Fruit fly (Drosophila melanogaster): ENCODE measurements around the gene Dad.

Gene Dad

dm6 chr3R:17087977-17088618 lies 34.3 kb downstream of the Dad start, which contains the start of gene cal1:
TSS of gene cal1 (plus strand) at chr3R:17088280.
- TF ChIP-seq tna (GFP tag; IDR thresholded peaks at IDR 0.05; ENCODE audit: partially characterized antibody) (no peak), ase (GFP tag; IDR thresholded peaks at IDR 0.05) (no peak), CG32532 (GFP tag; IDR thresholded peaks at IDR 0.05) (no peak), nmo (GFP tag; optimal IDR thresholded peaks at IDR 0.05) (peak; percentile 49), stwl (tag; optimal IDR thresholded peaks at IDR 0.05) (peak; percentile 40), Mrtf (GFP tag; IDR thresholded peaks at IDR 0.05) (no peak), CG15514 (GFP tag; optimal IDR thresholded peaks at IDR 0.05) (peak; percentile 64), gt (GFP tag; IDR thresholded peaks at IDR 0.05) (no peak), Abd-B (GFP tag; optimal IDR thresholded peaks at IDR 0.05) (peak; percentile 33), knrl (GFP tag; IDR thresholded peaks at IDR 0.05; ENCODE audit: partially characterized antibody) (peak; percentile 52; the same call in 2 of the 3 replicates), al (GFP tag; IDR thresholded peaks at IDR 0.05) (no peak), CG5180 (GFP tag; optimal IDR thresholded peaks at IDR 0.05) (no peak), CG10431 (GFP tag; optimal IDR thresholded peaks at IDR 0.05) (no peak), CG2875 (GFP tag; optimal IDR thresholded peaks at IDR 0.05) (no peak), CG10462 (GFP tag; optimal IDR thresholded peaks at IDR 0.05) (no peak), CG2202 (tag; optimal IDR thresholded peaks at IDR 0.05) (no peak), amos (GFP tag; IDR thresholded peaks at IDR 0.05; ENCODE audit: partially characterized antibody) (0 out of 2 replicates have a peak, but pooled peaks have one; percentile 26), CG17802 (tag; optimal IDR thresholded peaks at IDR 0.05) (no peak), da (GFP tag; optimal IDR thresholded peaks at IDR 0.05) (no peak), CG9215 (GFP tag; IDR thresholded peaks at IDR 0.05) (no peak), Dip2 (GFP tag; IDR thresholded peaks at IDR 0.05) (no peak), CG17186 (GFP tag; optimal IDR thresholded peaks at IDR 0.05) (peak; percentile 11), CG10267 (tag; optimal IDR thresholded peaks at IDR 0.05) (peak; percentile 64), CoRest (tag; optimal IDR thresholded peaks at IDR 0.05) (peak; percentile 38), CG10209 (GFP tag; optimal IDR thresholded peaks at IDR 0.05) (no peak), CG11695 (GFP tag; IDR thresholded peaks at IDR 0.05) (no peak), E2f2 (GFP tag; IDR thresholded peaks at IDR 0.05) (peak; percentile 97), CG9797 (GFP tag; optimal IDR thresholded peaks at IDR 0.05) (peak; percentile 77), CG6272 (GFP tag; IDR thresholded peaks at IDR 0.05) (no peak), YL-1 (GFP tag; optimal IDR thresholded peaks at IDR 0.05) (peak; percentile 73), pzg (GFP tag; optimal IDR thresholded peaks at IDR 0.05) (peak; percentile 60), CG8924 (tag; optimal IDR thresholded peaks at IDR 0.05) (peak; percentile 19), PHDP (tag; optimal IDR thresholded peaks at IDR 0.05) (no peak), sens (GFP tag) (peak; percentile 58), pnt (GFP tag; optimal IDR thresholded peaks at IDR 0.05) (no peak), crp (GFP tag; optimal IDR thresholded peaks at IDR 0.05) (peak in 1 of 2 experiments; percentile 11), ro (GFP tag; IDR thresholded peaks at IDR 0.05) (no peak), Ets97D (GFP tag; optimal IDR thresholded peaks at IDR 0.05) (peak; percentile 15), odd (GFP tag; optimal IDR thresholded peaks at IDR 0.05) (no peak), CG12391 (tag; optimal IDR thresholded peaks at IDR 0.05) (peak; percentile 28), phol (tag; optimal IDR thresholded peaks at IDR 0.05) (peak; percentile 95), Sox102F (GFP tag; optimal IDR thresholded peaks at IDR 0.05) (no peak), Rx (GFP tag; IDR thresholded peaks at IDR 0.05) (no peak), tll (GFP tag; optimal IDR thresholded peaks at IDR 0.05) (peak in 1 of 2 experiments; percentile 77), z (GFP tag; IDR thresholded peaks at IDR 0.05) (no peak), lov (optimal IDR thresholded peaks at IDR 0.05) (no peak), lov (GFP tag; IDR thresholded peaks at IDR 0.05) (no peak), CG17829 (tag; optimal IDR thresholded peaks at IDR 0.05) (peak; percentile 48), CG1647 (GFP tag; optimal IDR thresholded peaks at IDR 0.05) (no peak)

Measured in whole organism, embryonic.